Worm (Caenorhabditis elegans) whole organism, midembryonic: Measurements from ENCODE around the gene exc-5.

ENCODE experiments used
- T22C8.4 ChIP-seq: fragments of 200-800 bp; sonication (Bioruptor generic); IDR thresholded peaks from 2 replicates; pipeline ENCODE4 v1.3.6; 2022; ENCODE audit warnings: missing genetic modification characterization, missing compliant biosample characterization
- cog-1 ChIP-seq: sonication (generic microtip); optimal IDR thresholded peaks from 2 replicates; lab custom pipeline; 2016; ENCODE audit warnings: missing genetic modification characterization, missing compliant biosample characterization
- flt-1 ChIP-seq: fragments of 200-800 bp; sonication (Bioruptor generic); IDR thresholded peaks from 2 replicates; pipeline ENCODE4 v1.3.6; 2022; ENCODE audit warnings: missing genetic modification characterization, missing compliant biosample characterization
- klf-2 ChIP-seq: fragments of 200-800 bp; sonication (Bioruptor generic); conservative IDR thresholded peaks from 2 replicates; pipeline ENCODE4 v1.3.6; 2022; ENCODE audit warnings: missing genetic modification reagents, missing genetic modification characterization, missing compliant biosample characterization
- med-1 ChIP-seq: sonication (generic microtip); optimal IDR thresholded peaks from 2 replicates; lab custom pipeline; 2017; ENCODE audit warnings: missing genetic modification characterization, mild to moderate bottlenecking, missing compliant biosample characterization, antibody characterized with exemption, missing genetic modification reagents; ENCODE audit not compliant: insufficient read depth
- ref-1 ChIP-seq: fragments of 200-800 bp; sonication (Bioruptor generic); conservative IDR thresholded peaks from 2 replicates; pipeline ENCODE4 v1.3.6; 2022; ENCODE audit warnings: missing genetic modification reagents, missing genetic modification characterization, missing compliant biosample characterization
- tab-1 ChIP-seq: fragments of 200-800 bp; sonication (Bioruptor generic); IDR thresholded peaks from 2 replicates; pipeline ENCODE4 v1.3.6; 2022; ENCODE audit warnings: missing genetic modification characterization, missing compliant biosample characterization
- ztf-23 ChIP-seq: fragments of 200-800 bp; sonication (Bioruptor generic); IDR thresholded peaks from 2 replicates; pipeline ENCODE4 v1.3.6; 2022; ENCODE audit warnings: missing genetic modification reagents, missing genetic modification characterization, missing compliant biosample characterization
- ztf-29 ChIP-seq: fragments of 200-800 bp; sonication (Bioruptor generic); IDR thresholded peaks from 2 replicates; pipeline ENCODE4 v1.3.6; 2022; ENCODE audit warnings: missing genetic modification reagents, missing genetic modification characterization, missing compliant biosample characterization

- TF ChIP-seq cog-1 (tag; lab: Kevin White, UChicago) (no peak), med-1 (GFP tag; lab: Kevin White, UChicago) (no peak), T22C8.4 (no peak), ztf-23 (no peak), ztf-29 (GFP tag; lab: Robert Waterston, UW) (no peak), ref-1 (GFP tag; lab: Robert Waterston, UW) (no peak), klf-2 (no peak), flt-1 (no peak), tab-1 (no peak)
These were observed 9.1 kb upstream of the exc-5 start for ce11 chrIV:8822598-8822997.
